Worm (Caenorhabditis elegans): ENCODE measurements around the gene F35H10.10.
"Not testable (repeated sequence)": the region's sequence is repeated elsewhere in the genome, so short reads cannot be mapped to it uniquely, and the experiment has no call there.

ce11 chrIV:8352036-8352435 lies 39.3 kb upstream of the F35H10.10 start, which contains the start of gene F17E9.16:
- TF ChIP-seq tbx-2 (tag; optimal IDR thresholded peaks at IDR 0.05); unc-42 (tag; optimal IDR thresholded peaks at IDR 0.05); unc-55 (GFP tag; optimal IDR thresholded peaks at IDR 0.05); pros-1 (tag; optimal IDR thresholded peaks at IDR 0.05); C38D4.7 (GFP tag; optimal IDR thresholded peaks at IDR 0.05); sox-4 (tag; optimal IDR thresholded peaks at IDR 0.05); dmd-4 (tag; optimal IDR thresholded peaks at IDR 0.05; ENCODE audit: borderline replicate concordance); odd-2 (tag; optimal IDR thresholded peaks at IDR 0.05); unc-86 (tag; optimal IDR thresholded peaks at IDR 0.05); che-1 (tag; optimal IDR thresholded peaks at IDR 0.05); C08G9.2 (tag; optimal IDR thresholded peaks at IDR 0.05): not testable (repeated sequence)

Data from whole organism, late embryonic.